Fruit fly (Drosophila melanogaster) ovary, adult (tissue): ENCODE data around the gene axed.

Experiments
- CG17801 ChIP-seq: fragments of 200-800 bp; optimal IDR thresholded peaks from 2 replicates; lab custom pipeline; 2019; ENCODE audit warnings: missing biosample characterization, mild to moderate bottlenecking, missing genetic modification characterization, moderate library complexity; ENCODE audit not compliant: partially characterized antibody

Gene axed

dm6 chr3L:6608884-6609552 lies at the start of gene axed:
Gene axed, plus strand, starts transcription at chr3L:6609325.
- TF ChIP-seq CG17801 (GFP tag; lab: Kevin White, UChicago): no peak

dm6 chr3L:6561052-6561451 lies 48.1 kb upstream of the axed start:
- TF ChIP-seq CG17801 (GFP tag; lab: Kevin White, UChicago): no peak

dm6 chr3L:6576709-6577108 lies 32.4 kb upstream of the axed start:
- no peak for TF ChIP-seq CG17801 (GFP tag; lab: Kevin White, UChicago)

dm6 chr3L:6577313-6577852 lies 31.7 kb upstream of the axed start:
- no peak for TF ChIP-seq CG17801 (GFP tag; lab: Kevin White, UChicago)

- TF ChIP-seq CG17801 (GFP tag; lab: Kevin White, UChicago): no peak
These were observed 19.6 kb upstream of the axed start, which contains the start of gene jv for dm6 chr3L:6589429-6590062. Gene jv, minus strand, starts transcription at chr3L:6589479.

- TF ChIP-seq CG17801 (GFP tag; lab: Kevin White, UChicago): no peak
These were observed 5.8 kb upstream of the axed start, which contains the start of the genes ndl and Rexo5 for dm6 chr3L:6603266-6603734. Gene ndl, minus strand, starts transcription at chr3L:6603366. Gene Rexo5, plus strand, starts transcription at chr3L:6603684.

- no peak for TF ChIP-seq CG17801 (GFP tag; lab: Kevin White, UChicago)
These were observed 3.2 kb upstream of the axed start, which contains the start of gene zpg for dm6 chr3L:6605925-6606324. Gene zpg, minus strand, starts transcription at chr3L:6606032.

- TF ChIP-seq CG17801 (GFP tag; lab: Kevin White, UChicago): no peak
These were observed 3.5 kb downstream of the axed start for dm6 chr3L:6612637-6613036.

- no peak for TF ChIP-seq CG17801 (GFP tag; lab: Kevin White, UChicago)
These were observed 6.1 kb downstream of the axed start for dm6 chr3L:6615181-6615580.

- TF ChIP-seq CG17801 (GFP tag; lab: Kevin White, UChicago): no peak
These were observed 9.9 kb downstream of the axed start for dm6 chr3L:6619060-6619459.

- no peak for TF ChIP-seq CG17801 (GFP tag; lab: Kevin White, UChicago)
These were observed 14.6 kb downstream of the axed start, which contains the start of gene GluRIA for dm6 chr3L:6623669-6624204. Gene GluRIA, plus strand, starts transcription at chr3L:6624032.

dm6 chr3L:6665541-6665940 lies 56.4 kb downstream of the axed start, which contains the start of gene eIF4E4:
Gene eIF4E4, minus strand, starts transcription at chr3L:6665641.
- no peak for TF ChIP-seq CG17801 (GFP tag; lab: Kevin White, UChicago)

dm6 chr3L:6667716-6668115 lies 58.6 kb downstream of the axed start, which contains the start of gene Grl65a:
Gene Grl65a, minus strand, starts transcription at chr3L:6667816.
- TF ChIP-seq CG17801 (GFP tag; lab: Kevin White, UChicago): no peak
